Fruit fly (Drosophila melanogaster): ENCODE results near the gene AP-1gamma.

The AP-1gamma gene

dm6 chrX:9066802-9067489 is 41.5 kb upstream of the AP-1gamma start:
- TF ChIP-seq woc (GFP tag; optimal IDR thresholded peaks at IDR 0.05) (peak; percentile 45), h (GFP tag; optimal IDR thresholded peaks at IDR 0.05) (peak; percentile 85), Jra (GFP tag; optimal IDR thresholded peaks at IDR 0.05) (no peak), CG9705 (GFP tag; optimal IDR thresholded peaks at IDR 0.05) (peak; percentile 4), sv (GFP tag; optimal IDR thresholded peaks at IDR 0.05) (no peak), Hr83 (GFP tag; optimal IDR thresholded peaks at IDR 0.05; ENCODE audit: poor library complexity, severe bottlenecking) (no peak), Rel (GFP tag; optimal IDR thresholded peaks at IDR 0.05) (peak; percentile 19), Rel (tag; optimal IDR thresholded peaks at IDR 0.05) (peak; percentile 34), Hnf4 (GFP tag; optimal IDR thresholded peaks at IDR 0.05) (peak; percentile 56), foxo (GFP tag; optimal IDR thresholded peaks at IDR 0.05) (peak in 1 of 2 experiments; percentile 87), Myc (optimal IDR thresholded peaks at IDR 0.05) (no peak), dmrt93B (GFP tag; optimal IDR thresholded peaks at IDR 0.05) (peak; percentile 64), OdsH (GFP tag; optimal IDR thresholded peaks at IDR 0.05) (peak; percentile 75), dl (GFP tag; optimal IDR thresholded peaks at IDR 0.05; ENCODE audit: insufficient read depth in 1 of 2, partially characterized antibody in 2 of 2) (no peak), sage (GFP tag; optimal IDR thresholded peaks at IDR 0.05) (peak; percentile 74), tai (GFP tag; optimal IDR thresholded peaks at IDR 0.05) (no peak), CrebA (GFP tag; optimal IDR thresholded peaks at IDR 0.05; ENCODE audit: borderline replicate concordance) (no peak), GATAd (GFP tag; optimal IDR thresholded peaks at IDR 0.05) (no peak), Sp1 (GFP tag; optimal IDR thresholded peaks at IDR 0.05) (peak; percentile 82), ey (GFP tag; optimal IDR thresholded peaks at IDR 0.05) (peak; percentile 64), jim (GFP tag; optimal IDR thresholded peaks at IDR 0.05) (no peak), Vsx2 (GFP tag; optimal IDR thresholded peaks at IDR 0.05; ENCODE audit: partially characterized antibody) (no peak), CG32264 (GFP tag; optimal IDR thresholded peaks at IDR 0.05) (no peak), psq (GFP tag; optimal IDR thresholded peaks at IDR 0.05) (peak; percentile 72), pan (optimal IDR thresholded peaks at IDR 0.05) (no peak), Dif (GFP tag; optimal IDR thresholded peaks at IDR 0.05; ENCODE audit: partially characterized antibody) (no peak), br (GFP tag; optimal IDR thresholded peaks at IDR 0.05) (peak; percentile 33), Abd-B (GFP tag; optimal IDR thresholded peaks at IDR 0.05) (no peak), HLH106 (tag; optimal IDR thresholded peaks at IDR 0.05) (peak; percentile 80), usp (GFP tag; optimal IDR thresholded peaks at IDR 0.05) (no peak), dsf (GFP tag; optimal IDR thresholded peaks at IDR 0.05; ENCODE audit: borderline replicate concordance) (no peak), rgr (GFP tag; optimal IDR thresholded peaks at IDR 0.05) (peak; percentile 78), lola (GFP tag; optimal IDR thresholded peaks at IDR 0.05) (no peak), N (GFP tag; optimal IDR thresholded peaks at IDR 0.05) (no peak), Dfd (GFP tag; optimal IDR thresholded peaks at IDR 0.05) (no peak), fru (GFP tag; optimal IDR thresholded peaks at IDR 0.05) (peak; percentile 75), Mio (GFP tag; optimal IDR thresholded peaks at IDR 0.05) (no peak), brk (GFP tag; optimal IDR thresholded peaks at IDR 0.05) (peak; percentile 45), Hr78 (GFP tag; optimal IDR thresholded peaks at IDR 0.05) (no peak)

- TF ChIP-seq h (GFP tag; optimal IDR thresholded peaks at IDR 0.05) (peak; percentile 44), sv (GFP tag; optimal IDR thresholded peaks at IDR 0.05) (no peak), fru (GFP tag; optimal IDR thresholded peaks at IDR 0.05) (peak; percentile 19), rgr (GFP tag; optimal IDR thresholded peaks at IDR 0.05) (peak; percentile 48), HLH106 (tag; optimal IDR thresholded peaks at IDR 0.05) (peak; percentile 60), Hnf4 (GFP tag; optimal IDR thresholded peaks at IDR 0.05) (no peak), foxo (GFP tag; optimal IDR thresholded peaks at IDR 0.05) (peak in 1 of 2 experiments; percentile 43), Myc (optimal IDR thresholded peaks at IDR 0.05) (peak; percentile 88), N (GFP tag; optimal IDR thresholded peaks at IDR 0.05) (no peak), Sp1 (GFP tag; optimal IDR thresholded peaks at IDR 0.05) (peak; percentile 49), woc (GFP tag; optimal IDR thresholded peaks at IDR 0.05) (peak; percentile 48), OdsH (GFP tag; optimal IDR thresholded peaks at IDR 0.05) (no peak), CG32264 (GFP tag; optimal IDR thresholded peaks at IDR 0.05) (no peak), jim (GFP tag; optimal IDR thresholded peaks at IDR 0.05) (no peak), dmrt93B (GFP tag; optimal IDR thresholded peaks at IDR 0.05) (peak; percentile 39), Dif (GFP tag; optimal IDR thresholded peaks at IDR 0.05; ENCODE audit: partially characterized antibody) (no peak)
Measured at dm6 chrX:9067754-9068477, 40.6 kb upstream of the AP-1gamma start, which contains the start of gene CG15365. TSS of gene CG15365 (minus strand) at chrX:9067983.

Data from whole organism, wandering third instar larva.